Fruit fly (Drosophila melanogaster) whole organism: ENCODE data around the gene ND-24L.

ENCODE experiments used
- CG8478 ChIP-seq: fragments of >200 bp; optimal IDR thresholded peaks from 2 replicates; lab custom pipeline; 2018; ENCODE audit warnings: inconsistent platforms
- Dll ChIP-seq: fragments of >200 bp; optimal IDR thresholded peaks from 2 replicates; lab custom pipeline; 2017
- EcR ChIP-seq, 2 experiments: fragments of >200 bp; optimal IDR thresholded peaks; 2 replicates each; lab custom pipeline; 2017; ENCODE audit warnings: missing biosample characterization in 2 of 2, missing genetic modification characterization in 2 of 2, missing genetic modification reagents in 2 of 2
- pan ChIP-seq: fragments of >200 bp; optimal IDR thresholded peaks from 2 replicates; lab custom pipeline; 2017
- psq ChIP-seq: fragments of >200 bp; optimal IDR thresholded peaks from 2 replicates; lab custom pipeline; 2017
- usp ChIP-seq: fragments of >200 bp; optimal IDR thresholded peaks from 2 replicates; lab custom pipeline; 2017; ENCODE audit warnings: missing biosample characterization, missing genetic modification characterization, mixed read lengths

ND-24L gene

dm6 chr3L:17320711-17321110, at the start of gene ND-24L:
Gene ND-24L, minus strand, starts transcription at chr3L:17320811.
- TF ChIP-seq usp (GFP tag; lab: Kevin White, UChicago) (no peak), EcR (GFP tag; optimal IDR thresholded peaks at IDR 0.05; lab: Kevin White, UChicago) (no peak), pan (lab: Kevin White, UChicago) (no peak), CG8478 (lab: Kevin White, UChicago) (no peak), Dll (lab: Kevin White, UChicago) (no peak), psq (no peak)

dm6 chr3L:17366936-17367335, 46.3 kb upstream of the ND-24L start:
- no peak for TF ChIP-seq EcR (GFP tag; optimal IDR thresholded peaks at IDR 0.05; lab: Kevin White, UChicago)
- TF ChIP-seq CG8478 (lab: Kevin White, UChicago) = no peak
- no peak for TF ChIP-seq psq
- no peak for TF ChIP-seq Dll (lab: Kevin White, UChicago)
- no peak for TF ChIP-seq usp (GFP tag; lab: Kevin White, UChicago)
- no peak for TF ChIP-seq pan (lab: Kevin White, UChicago)

- no peak for TF ChIP-seq usp (GFP tag; lab: Kevin White, UChicago)
- TF ChIP-seq CG8478 (lab: Kevin White, UChicago) = no peak
Observed at dm6 chr3L:17364023-17364422, 43.4 kb upstream of the ND-24L start.

- TF ChIP-seq CG8478 (lab: Kevin White, UChicago) = no peak
- no peak for TF ChIP-seq pan (lab: Kevin White, UChicago)
- no peak for TF ChIP-seq usp (GFP tag; lab: Kevin White, UChicago)
- no peak for TF ChIP-seq EcR (GFP tag; optimal IDR thresholded peaks at IDR 0.05; lab: Kevin White, UChicago)
- TF ChIP-seq Dll (lab: Kevin White, UChicago) = no peak
- no peak for TF ChIP-seq psq
Observed at dm6 chr3L:17362940-17363339, 42.3 kb upstream of the ND-24L start.

dm6 chr3L:17361925-17362324, 41.3 kb upstream of the ND-24L start:
- TF ChIP-seq pan (lab: Kevin White, UChicago) (no peak), EcR (GFP tag; optimal IDR thresholded peaks at IDR 0.05; lab: Kevin White, UChicago) (no peak), psq (no peak), usp (GFP tag; lab: Kevin White, UChicago) (no peak), CG8478 (lab: Kevin White, UChicago) (no peak)

- TF ChIP-seq EcR (GFP tag; optimal IDR thresholded peaks at IDR 0.05; lab: Kevin White, UChicago) (no peak), usp (GFP tag; lab: Kevin White, UChicago) (no peak), CG8478 (lab: Kevin White, UChicago) (no peak), psq (no peak), Dll (lab: Kevin White, UChicago) (no peak)
Observed at dm6 chr3L:17359225-17359773, 38.7 kb upstream of the ND-24L start, which contains the start of gene tap. Gene tap, plus strand, starts transcription at chr3L:17359682.

dm6 chr3L:17358490-17358889, 37.9 kb upstream of the ND-24L start:
- TF ChIP-seq EcR (GFP tag; optimal IDR thresholded peaks at IDR 0.05; lab: Kevin White, UChicago) (no peak), CG8478 (lab: Kevin White, UChicago) (no peak), usp (GFP tag; lab: Kevin White, UChicago) (no peak), pan (lab: Kevin White, UChicago) (no peak), Dll (lab: Kevin White, UChicago) (no peak), psq (no peak)

- TF ChIP-seq pan (lab: Kevin White, UChicago) (no peak), psq (no peak), CG8478 (lab: Kevin White, UChicago) (no peak), Dll (lab: Kevin White, UChicago) (no peak), usp (GFP tag; lab: Kevin White, UChicago) (no peak), EcR (GFP tag; optimal IDR thresholded peaks at IDR 0.05; lab: Kevin White, UChicago) (no peak)
Observed at dm6 chr3L:17357431-17357830, 36.8 kb upstream of the ND-24L start.

dm6 chr3L:17352812-17353211, 32.2 kb upstream of the ND-24L start:
- TF ChIP-seq usp (GFP tag; lab: Kevin White, UChicago) = no peak
- no peak for TF ChIP-seq CG8478 (lab: Kevin White, UChicago)
- TF ChIP-seq psq = no peak
- no peak for TF ChIP-seq Dll (lab: Kevin White, UChicago)
- no peak for TF ChIP-seq pan (lab: Kevin White, UChicago)
- TF ChIP-seq EcR (GFP tag; optimal IDR thresholded peaks at IDR 0.05; lab: Kevin White, UChicago) = no peak

dm6 chr3L:17351522-17351921, 30.9 kb upstream of the ND-24L start, which contains the start of gene CG7692:
Gene CG7692, plus strand, starts transcription at chr3L:17351822.
- TF ChIP-seq Dll (lab: Kevin White, UChicago) (no peak), usp (GFP tag; lab: Kevin White, UChicago) (no peak), EcR (GFP tag; optimal IDR thresholded peaks at IDR 0.05; lab: Kevin White, UChicago) (no peak), pan (lab: Kevin White, UChicago) (no peak), CG8478 (lab: Kevin White, UChicago) (no peak), psq (no peak)

- TF ChIP-seq EcR (GFP tag; optimal IDR thresholded peaks at IDR 0.05; lab: Kevin White, UChicago) = no peak
- no peak for TF ChIP-seq pan (lab: Kevin White, UChicago)
- TF ChIP-seq CG8478 (lab: Kevin White, UChicago) = no peak
- TF ChIP-seq psq = no peak
- TF ChIP-seq Dll (lab: Kevin White, UChicago) = no peak
- TF ChIP-seq usp (GFP tag; lab: Kevin White, UChicago) = no peak
Observed at dm6 chr3L:17349604-17350003, 29.0 kb upstream of the ND-24L start, which contains the start of gene Mip. Gene Mip, minus strand, starts transcription at chr3L:17349666.

- TF ChIP-seq Dll (lab: Kevin White, UChicago) = no peak
- no peak for TF ChIP-seq CG8478 (lab: Kevin White, UChicago)
- TF ChIP-seq EcR (GFP tag; optimal IDR thresholded peaks at IDR 0.05; lab: Kevin White, UChicago) = no peak
- TF ChIP-seq pan (lab: Kevin White, UChicago) = no peak
- no peak for TF ChIP-seq usp (GFP tag; lab: Kevin White, UChicago)
- TF ChIP-seq psq = no peak
Observed at dm6 chr3L:17346393-17346792, 25.8 kb upstream of the ND-24L start.
